Fruit fly (Drosophila melanogaster) whole organism, wandering third instar larva: ENCODE measurements around the gene CG32811.

Experiments used
- HLH106 ChIP-seq: fragments of 200-800 bp; optimal IDR thresholded peaks from 3 replicates; lab custom pipeline; 2019; ENCODE audit warnings: missing biosample characterization, mild to moderate bottlenecking, missing genetic modification characterization, moderate library complexity
- pan ChIP-seq: fragments of >200 bp; optimal IDR thresholded peaks from 2 replicates; lab custom pipeline; 2017

DNA sequence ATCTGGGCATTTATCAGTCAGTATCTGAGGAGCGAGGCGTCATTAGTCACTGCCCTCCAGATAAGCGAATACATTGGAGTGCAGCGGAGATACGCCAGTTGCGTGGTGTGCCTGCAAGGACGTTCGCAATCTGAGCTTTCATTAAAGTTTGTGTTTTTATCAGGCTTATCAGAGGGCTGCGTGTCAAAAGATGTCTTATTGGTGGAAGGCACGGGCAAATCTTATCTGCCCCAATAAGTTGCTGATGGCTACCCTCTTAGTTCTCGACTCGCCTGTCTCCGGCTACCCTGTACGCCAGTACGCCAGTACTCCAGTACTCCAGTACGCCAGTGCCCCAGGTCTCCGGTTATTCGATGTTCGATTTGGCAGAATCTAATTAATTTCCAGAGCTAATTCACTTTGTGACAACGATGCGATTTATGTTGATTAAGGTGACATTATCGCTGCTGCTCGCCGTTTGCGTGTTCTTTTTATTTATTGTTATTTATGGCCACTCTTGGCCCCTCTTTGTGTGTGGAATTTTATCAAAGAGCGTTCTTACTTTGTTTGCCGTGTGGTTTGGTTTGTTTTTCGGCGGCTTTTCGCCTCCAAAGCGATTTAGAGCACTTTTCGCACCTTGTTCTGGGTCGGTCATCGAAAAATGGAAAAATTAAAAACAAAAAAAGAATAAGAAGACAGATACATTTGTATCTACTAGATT, 41.3 kb downstream of the CG32811 start:
- TF ChIP-seq pan (no peak), HLH106 (tag; lab: Kevin White, UChicago) (no peak)
